Worm (Caenorhabditis elegans) whole organism, midembryonic: ENCODE results near the gene C49F8.15.

ENCODE experiments used
- T22C8.4 ChIP-seq: fragments of 200-800 bp; sonication (Bioruptor generic); IDR thresholded peaks from 2 replicates; pipeline ENCODE4 v1.3.6; 2022; ENCODE audit warnings: missing genetic modification characterization, missing compliant biosample characterization
- flt-1 ChIP-seq: fragments of 200-800 bp; sonication (Bioruptor generic); IDR thresholded peaks from 2 replicates; pipeline ENCODE4 v1.3.6; 2022; ENCODE audit warnings: missing genetic modification characterization, missing compliant biosample characterization
- klf-2 ChIP-seq: fragments of 200-800 bp; sonication (Bioruptor generic); conservative IDR thresholded peaks from 2 replicates; pipeline ENCODE4 v1.3.6; 2022; ENCODE audit warnings: missing genetic modification reagents, missing genetic modification characterization, missing compliant biosample characterization
- med-1 ChIP-seq: sonication (generic microtip); optimal IDR thresholded peaks from 2 replicates; lab custom pipeline; 2017; ENCODE audit warnings: missing genetic modification characterization, mild to moderate bottlenecking, missing compliant biosample characterization, antibody characterized with exemption, missing genetic modification reagents; ENCODE audit not compliant: insufficient read depth
- ref-1 ChIP-seq: fragments of 200-800 bp; sonication (Bioruptor generic); conservative IDR thresholded peaks from 2 replicates; pipeline ENCODE4 v1.3.6; 2022; ENCODE audit warnings: missing genetic modification reagents, missing genetic modification characterization, missing compliant biosample characterization
- tab-1 ChIP-seq: fragments of 200-800 bp; sonication (Bioruptor generic); IDR thresholded peaks from 2 replicates; pipeline ENCODE4 v1.3.6; 2022; ENCODE audit warnings: missing genetic modification characterization, missing compliant biosample characterization
- ztf-23 ChIP-seq: fragments of 200-800 bp; sonication (Bioruptor generic); IDR thresholded peaks from 2 replicates; pipeline ENCODE4 v1.3.6; 2022; ENCODE audit warnings: missing genetic modification reagents, missing genetic modification characterization, missing compliant biosample characterization
- ztf-29 ChIP-seq: fragments of 200-800 bp; sonication (Bioruptor generic); IDR thresholded peaks from 2 replicates; pipeline ENCODE4 v1.3.6; 2022; ENCODE audit warnings: missing genetic modification reagents, missing genetic modification characterization, missing compliant biosample characterization

- TF ChIP-seq tab-1, result no peak
- TF ChIP-seq flt-1 (GFP tag; lab: Robert Waterston, UW), result no peak
- no peak for TF ChIP-seq ref-1 (GFP tag; lab: Robert Waterston, UW)
- no peak for TF ChIP-seq klf-2 (GFP tag; lab: Robert Waterston, UW)
- no peak for TF ChIP-seq T22C8.4 (GFP tag; lab: Robert Waterston, UW)
- TF ChIP-seq ztf-29, result no peak
- TF ChIP-seq ztf-23 (GFP tag; lab: Robert Waterston, UW), result no peak
- TF ChIP-seq med-1 (GFP tag; lab: Kevin White, UChicago), result no peak
Measured at ce11 chrX:13401783-13402182, 39.4 kb upstream of the C49F8.15 start, which contains the start of gene F02C12.1.
